In the genomic region with DNA sequence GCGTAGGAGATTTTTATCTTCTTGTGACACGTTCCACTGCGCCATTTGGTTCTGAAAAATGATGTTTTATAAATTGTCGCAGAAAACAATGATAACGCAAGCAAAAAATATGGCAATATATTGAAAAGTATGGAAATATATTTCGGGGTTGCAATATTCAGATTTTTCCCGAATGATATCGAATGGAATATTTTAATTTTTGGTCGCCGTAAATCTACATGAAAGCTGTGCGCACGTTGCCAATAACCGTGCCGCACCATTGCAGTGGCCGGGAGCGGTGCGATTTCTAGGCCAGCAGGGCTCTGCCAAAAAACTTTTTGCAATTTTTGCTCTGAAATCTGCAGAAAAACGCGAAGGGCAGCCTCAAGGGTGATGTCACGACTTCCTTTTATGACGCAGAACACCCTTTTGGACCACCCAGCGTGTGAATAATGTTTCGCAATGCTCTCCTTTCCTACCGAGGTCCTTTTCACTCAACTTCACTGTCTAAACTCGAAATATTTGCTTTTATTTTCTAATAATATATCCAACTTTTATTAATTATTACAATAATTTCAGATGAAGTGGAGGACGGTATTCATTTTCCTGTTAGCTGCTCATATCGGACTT, we compare ENCODE assay signal across 2 worm cellular contexts.
TF ChIP-seq lines count a peak whose summit lies in the region.

A gene (minus strand): TSS at position 51 of the 609 bp plus-strand sequence.
A gene (plus strand): TSS at position 559 of the 609 bp plus-strand sequence.

TF ChIP-seq in whole organism, L4 larva, 104 proteins besides CTCF, POLR2A, EP300 and RAD21 (continued from another document):
- TF ChIP-seq lin-29 (GFP tag; IDR thresholded peaks at IDR 0.05; lab: Robert Waterston, UW), result no peak
- TF ChIP-seq nhr-10 (tag; optimal IDR thresholded peaks at IDR 0.05; lab: Kevin White, UChicago), result no peak
- peak; percentile 2 for TF ChIP-seq nhr-25 (tag; optimal IDR thresholded peaks at IDR 0.05; lab: Kevin White, UChicago; ENCODE audit: borderline replicate concordance, insufficient read depth)
- peak; percentile 98 for TF ChIP-seq unc-130 (GFP tag; optimal IDR thresholded peaks at IDR 0.05; lab: Kevin White, UChicago)
- no peak for TF ChIP-seq lin-39 (tag; optimal IDR thresholded peaks at IDR 0.05; lab: Kevin White, UChicago)
- peak; percentile 7 for TF ChIP-seq nhr-48 (tag; optimal IDR thresholded peaks at IDR 0.05; lab: Kevin White, UChicago)
- no peak for TF ChIP-seq jun-1 (tag; optimal IDR thresholded peaks at IDR 0.05; lab: Kevin White, UChicago)
- TF ChIP-seq aly-2 (tag; optimal IDR thresholded peaks at IDR 0.05; lab: Kevin White, UChicago), result no peak
- TF ChIP-seq Y105C5A.15 (GFP tag; IDR thresholded peaks at IDR 0.05; lab: Robert Waterston, UW), result no peak
- peak; percentile 72 for TF ChIP-seq hmg-1.1 (GFP tag; IDR thresholded peaks at IDR 0.05; lab: Robert Waterston, UW)
- no peak for TF ChIP-seq daf-12 (tag; optimal IDR thresholded peaks at IDR 0.05; lab: Kevin White, UChicago)
- peak; percentile 78 for TF ChIP-seq lin-38 (GFP tag; IDR thresholded peaks at IDR 0.05; lab: Robert Waterston, UW)
- no peak for TF ChIP-seq pqm-1 (tag; optimal IDR thresholded peaks at IDR 0.05; lab: Kevin White, UChicago)
- peak; percentile 84 for TF ChIP-seq ceh-44 (GFP tag; IDR thresholded peaks at IDR 0.05; lab: Robert Waterston, UW)
- TF ChIP-seq nhr-102 (tag; optimal IDR thresholded peaks at IDR 0.05; lab: Kevin White, UChicago), result peak; percentile 60
- TF ChIP-seq egl-43 (GFP tag; IDR thresholded peaks at IDR 0.05; lab: Robert Waterston, UW), result no peak
- TF ChIP-seq madf-9 (GFP tag; conservative IDR thresholded peaks at IDR 0.05; lab: Robert Waterston, UW), result peak; percentile 67
- TF ChIP-seq pha-4 (GFP tag; IDR thresholded peaks at IDR 0.05; lab: Robert Waterston, UW), result peak; percentile 67
- TF ChIP-seq pha-4 (tag; optimal IDR thresholded peaks at IDR 0.05; lab: Kevin White, UChicago), result no peak
- no peak for TF ChIP-seq ceh-32 (tag; optimal IDR thresholded peaks at IDR 0.05; lab: Kevin White, UChicago; ENCODE audit: poor library complexity)
- peak; percentile 74; the same call in 1 of the 2 replicates for TF ChIP-seq Y48G9A.11 (GFP tag; IDR thresholded peaks at IDR 0.05; lab: Robert Waterston, UW)
- TF ChIP-seq vab-7 (GFP tag; IDR thresholded peaks at IDR 0.05; lab: Robert Waterston, UW), result peak; percentile 82
- peak; percentile 34 for TF ChIP-seq spr-1 (tag; optimal IDR thresholded peaks at IDR 0.05; lab: Kevin White, UChicago)
- TF ChIP-seq ztf-11 (tag; optimal IDR thresholded peaks at IDR 0.05; lab: Kevin White, UChicago), result no peak
- peak; percentile 83 for TF ChIP-seq dmd-9 (GFP tag; IDR thresholded peaks at IDR 0.05; lab: Robert Waterston, UW)
- TF ChIP-seq cey-2 (tag; optimal IDR thresholded peaks at IDR 0.05; lab: Kevin White, UChicago; ENCODE audit: borderline replicate concordance, insufficient read depth), result no peak
- peak; percentile 60; the same call in 1 of the 2 replicates for TF ChIP-seq saeg-2 (GFP tag; IDR thresholded peaks at IDR 0.05; lab: Robert Waterston, UW)
- TF ChIP-seq mdt-29 (GFP tag; IDR thresholded peaks at IDR 0.05; lab: Robert Waterston, UW), result no peak
- TF ChIP-seq ceh-82 (tag; optimal IDR thresholded peaks at IDR 0.05; lab: Kevin White, UChicago), result no peak
- TF ChIP-seq F44E2.7 (GFP tag; IDR thresholded peaks at IDR 0.05; lab: Robert Waterston, UW), result no peak
- TF ChIP-seq set-16 (GFP tag; IDR thresholded peaks at IDR 0.05; lab: Robert Waterston, UW), result peak; percentile 54
- peak; percentile 27 for TF ChIP-seq sdz-12 (GFP tag; optimal IDR thresholded peaks at IDR 0.05; lab: Kevin White, UChicago)
- peak; percentile 70 for TF ChIP-seq nhr-77 (tag; optimal IDR thresholded peaks at IDR 0.05; lab: Kevin White, UChicago)
- no peak for TF ChIP-seq F49E8.2 (tag; optimal IDR thresholded peaks at IDR 0.05; lab: Kevin White, UChicago; ENCODE audit: borderline replicate concordance)
- peak; percentile 99 for TF ChIP-seq mes-2 (tag; optimal IDR thresholded peaks at IDR 0.05; lab: Kevin White, UChicago; ENCODE audit: poor library complexity, severe bottlenecking)
- TF ChIP-seq skn-1 (tag; optimal IDR thresholded peaks at IDR 0.05; lab: Kevin White, UChicago), result no peak
- TF ChIP-seq lin-13 (GFP tag; optimal IDR thresholded peaks at IDR 0.05; lab: Kevin White, UChicago), result peak; percentile 79
- TF ChIP-seq nhr-76 (tag; optimal IDR thresholded peaks at IDR 0.05; lab: Kevin White, UChicago), result no peak
- TF ChIP-seq aha-1 (tag; lab: Kevin White, UChicago), result peak; percentile 98
- no peak for TF ChIP-seq mxl-2 (GFP tag; conservative IDR thresholded peaks at IDR 0.05; lab: Robert Waterston, UW)
- TF ChIP-seq unc-62 (GFP tag; optimal IDR thresholded peaks at IDR 0.05 in 1 of 2; lab: Kevin White, UChicago), result peak in 1 of 2 experiments; percentile 89
- TF ChIP-seq unc-62 (tag; optimal IDR thresholded peaks at IDR 0.05; lab: Kevin White, UChicago), result no peak
- peak; percentile 44 for TF ChIP-seq T20F7.1 (GFP tag; optimal IDR thresholded peaks at IDR 0.05; lab: Kevin White, UChicago)
- no peak for TF ChIP-seq daf-8 (GFP tag; IDR thresholded peaks at IDR 0.05; lab: Robert Waterston, UW)
- no peak for TF ChIP-seq D1046.2 (GFP tag; IDR thresholded peaks at IDR 0.05; lab: Robert Waterston, UW)
- peak; percentile 47 for TF ChIP-seq nhr-11 (tag; optimal IDR thresholded peaks at IDR 0.05; lab: Kevin White, UChicago)
- TF ChIP-seq F10B5.3 (tag; optimal IDR thresholded peaks at IDR 0.05; lab: Kevin White, UChicago), result no peak
- TF ChIP-seq nhr-42 (GFP tag; IDR thresholded peaks at IDR 0.05; lab: Robert Waterston, UW), result no peak
- TF ChIP-seq nhr-28 (tag; optimal IDR thresholded peaks at IDR 0.05; lab: Kevin White, UChicago), result peak; percentile 53
- TF ChIP-seq hif-1 (tag; optimal IDR thresholded peaks at IDR 0.05; lab: Kevin White, UChicago), result peak in 1 of 2 experiments; percentile 94
- TF ChIP-seq dmd-6 (GFP tag; IDR thresholded peaks at IDR 0.05; lab: Robert Waterston, UW), result peak; percentile 77

TF ChIP-seq in whole organism, late embryonic, 69 proteins besides CTCF, POLR2A, EP300 and RAD21 (continued from another document):
- TF ChIP-seq C38D4.7 (GFP tag; optimal IDR thresholded peaks at IDR 0.05; lab: Kevin White, UChicago) (no peak), sdc-2 (tag; optimal IDR thresholded peaks at IDR 0.05; lab: Kevin White, UChicago) (peak; percentile 40), C08G9.2 (tag; optimal IDR thresholded peaks at IDR 0.05; lab: Kevin White, UChicago) (peak; percentile 95), ceh-6 (GFP tag; optimal IDR thresholded peaks at IDR 0.05; lab: Kevin White, UChicago) (no peak), ets-4 (tag; optimal IDR thresholded peaks at IDR 0.05; lab: Kevin White, UChicago) (peak; percentile 94), pax-1 (tag; optimal IDR thresholded peaks at IDR 0.05; lab: Kevin White, UChicago) (no peak), elt-4 (tag; optimal IDR thresholded peaks at IDR 0.05; lab: Kevin White, UChicago) (no peak), unc-86 (tag; optimal IDR thresholded peaks at IDR 0.05; lab: Kevin White, UChicago) (peak; percentile 66)
